Worm (Caenorhabditis elegans): ENCODE measurements around the gene C14C6.8.

C14C6.8 gene

ce11 chrV:592959-593358, 40.0 kb upstream of the C14C6.8 start, which contains the start of gene ZK488.5:
TSS of gene ZK488.5 (plus strand) at chrV:593259.
- TF ChIP-seq lin-39 (tag; optimal IDR thresholded peaks at IDR 0.05): no peak
- TF ChIP-seq nhr-6 (tag; optimal IDR thresholded peaks at IDR 0.05): no peak
- no peak for TF ChIP-seq lin-13 (GFP tag; optimal IDR thresholded peaks at IDR 0.05)
- TF ChIP-seq gmeb-1 (tag; optimal IDR thresholded peaks at IDR 0.05): no peak
- no peak for TF ChIP-seq unc-39 (tag; optimal IDR thresholded peaks at IDR 0.05)

- TF ChIP-seq lin-39 (tag; optimal IDR thresholded peaks at IDR 0.05): no peak
- no peak for TF ChIP-seq crh-2 (tag; optimal IDR thresholded peaks at IDR 0.05)
- TF ChIP-seq nhr-237 (tag; optimal IDR thresholded peaks at IDR 0.05): no peak
- TF ChIP-seq ZK546.5 (tag; optimal IDR thresholded peaks at IDR 0.05): no peak
- TF ChIP-seq nhr-25 (tag; optimal IDR thresholded peaks at IDR 0.05): no peak
- TF ChIP-seq ceh-82 (tag; optimal IDR thresholded peaks at IDR 0.05): no peak
- no peak for TF ChIP-seq sem-4 (tag; optimal IDR thresholded peaks at IDR 0.05)
- TF ChIP-seq lin-13 (GFP tag; optimal IDR thresholded peaks at IDR 0.05): no peak
- TF ChIP-seq egl-27 (tag; optimal IDR thresholded peaks at IDR 0.05): no peak
- TF ChIP-seq gmeb-1 (tag; optimal IDR thresholded peaks at IDR 0.05): no peak
- TF ChIP-seq elt-3 (tag; optimal IDR thresholded peaks at IDR 0.05): no peak
- no peak for TF ChIP-seq C34F6.9 (tag; optimal IDR thresholded peaks at IDR 0.05)
- TF ChIP-seq zag-1 (tag; optimal IDR thresholded peaks at IDR 0.05): no peak
- TF ChIP-seq nhr-12 (tag; optimal IDR thresholded peaks at IDR 0.05): no peak
- no peak for TF ChIP-seq ztf-1 (GFP tag; conservative IDR thresholded peaks at IDR 0.05)
- TF ChIP-seq nhr-21 (tag; optimal IDR thresholded peaks at IDR 0.05): no peak
- TF ChIP-seq dmd-4 (tag; optimal IDR thresholded peaks at IDR 0.05): no peak
- no peak for TF ChIP-seq sma-3 (GFP tag; optimal IDR thresholded peaks at IDR 0.05)
- no peak for TF ChIP-seq ztf-4 (tag; optimal IDR thresholded peaks at IDR 0.05)
Measured at ce11 chrV:590182-590581, 37.2 kb upstream of the C14C6.8 start, which contains the start of gene ZK488.6. TSS of gene ZK488.6 (plus strand) at chrV:590482.

ce11 chrV:587818-588217, 34.9 kb upstream of the C14C6.8 start, which contains the start of gene K06H6.1:
TSS of gene K06H6.1 (plus strand) at chrV:588118.
- TF ChIP-seq nhr-12 (tag; optimal IDR thresholded peaks at IDR 0.05) (no peak), nhr-23 (tag; optimal IDR thresholded peaks at IDR 0.05) (no peak), fos-1 (tag; optimal IDR thresholded peaks at IDR 0.05) (no peak), nhr-25 (tag; optimal IDR thresholded peaks at IDR 0.05) (no peak), ztf-11 (tag; optimal IDR thresholded peaks at IDR 0.05) (no peak), C34F6.9 (tag; optimal IDR thresholded peaks at IDR 0.05) (no peak), lin-13 (GFP tag; optimal IDR thresholded peaks at IDR 0.05) (no peak), alr-1 (tag; optimal IDR thresholded peaks at IDR 0.05) (no peak), snpc-4 (tag; optimal IDR thresholded peaks at IDR 0.05) (no peak), ceh-16 (tag; optimal IDR thresholded peaks at IDR 0.05) (no peak), egl-27 (tag; optimal IDR thresholded peaks at IDR 0.05) (no peak), R02D3.7 (tag; optimal IDR thresholded peaks at IDR 0.05) (no peak), unc-62 (GFP tag; optimal IDR thresholded peaks at IDR 0.05) (no peak), unc-55 (GFP tag; optimal IDR thresholded peaks at IDR 0.05) (no peak), nhr-21 (tag; optimal IDR thresholded peaks at IDR 0.05) (no peak), Y55F3AM.14 (GFP tag; optimal IDR thresholded peaks at IDR 0.05) (no peak), zag-1 (tag; optimal IDR thresholded peaks at IDR 0.05) (no peak), F13H6.1 (tag; optimal IDR thresholded peaks at IDR 0.05) (no peak), sma-3 (GFP tag; optimal IDR thresholded peaks at IDR 0.05) (no peak), elt-1 (tag; optimal IDR thresholded peaks at IDR 0.05) (no peak)

ce11 chrV:585472-585871, 32.5 kb upstream of the C14C6.8 start, which contains the start of gene K06H6.2:
TSS of gene K06H6.2 (plus strand) at chrV:585772.
- TF ChIP-seq nhr-23 (tag; optimal IDR thresholded peaks at IDR 0.05) (no peak), nhr-25 (tag; optimal IDR thresholded peaks at IDR 0.05) (no peak), fos-1 (tag; optimal IDR thresholded peaks at IDR 0.05) (no peak), ztf-1 (GFP tag; conservative IDR thresholded peaks at IDR 0.05) (no peak), ama-1 (optimal IDR thresholded peaks at IDR 0.05) (no peak), nhr-129 (tag; optimal IDR thresholded peaks at IDR 0.05) (no peak), sem-4 (tag; optimal IDR thresholded peaks at IDR 0.05) (no peak), unc-55 (GFP tag; optimal IDR thresholded peaks at IDR 0.05) (no peak), blmp-1 (tag; optimal IDR thresholded peaks at IDR 0.05; ENCODE audit: insufficient read depth) (no peak), nhr-6 (tag; optimal IDR thresholded peaks at IDR 0.05) (no peak), nhr-21 (tag; optimal IDR thresholded peaks at IDR 0.05) (no peak), ceh-16 (tag; optimal IDR thresholded peaks at IDR 0.05) (no peak), mab-5 (tag; optimal IDR thresholded peaks at IDR 0.05) (no peak)
